Worm (Caenorhabditis elegans) whole organism, L4 larva: ENCODE results near the gene C46C11.4.

Source experiments
- Y105C5A.15 ChIP-seq: fragments of 200-800 bp; sonication (Bioruptor generic); IDR thresholded peaks from 2 replicates; pipeline ENCODE4 v1.3.6; 2022; ENCODE audit warnings: missing genetic modification characterization, missing compliant biosample characterization
- ZK337.2 ChIP-seq: fragments of 200-800 bp; sonication (Bioruptor generic); IDR thresholded peaks from 2 replicates; pipeline ENCODE4 v1.3.6; 2022; ENCODE audit warnings: missing genetic modification reagents, missing genetic modification characterization, missing compliant biosample characterization
- ama-1 ChIP-seq: fragments of 150-350 bp; optimal IDR thresholded peaks from 2 replicates; lab custom pipeline; 2014; ENCODE audit warnings: inconsistent platforms, mixed read lengths
- fos-1 ChIP-seq: fragments of 150-350 bp; optimal IDR thresholded peaks from 2 replicates; lab custom pipeline; 2014; ENCODE audit warnings: missing biosample characterization, missing genetic modification characterization
- lsy-2 ChIP-seq, 2 experiments: fragments of 150-350 bp in 1 of 2; sonication (generic microtip) in 1 of 2; optimal IDR thresholded peaks; 2 replicates each; lab custom pipeline; 2014 to 2017; ENCODE audit warnings: missing biosample characterization in 2 of 2, missing genetic modification characterization in 2 of 2
- nhr-11 ChIP-seq: fragments of 150-350 bp; optimal IDR thresholded peaks from 2 replicates; lab custom pipeline; 2014; ENCODE audit warnings: missing biosample characterization, missing genetic modification characterization
- nhr-25 ChIP-seq: sonication (generic microtip); optimal IDR thresholded peaks from 2 replicates; lab custom pipeline; 2017; ENCODE audit warnings: missing genetic modification characterization, mild to moderate bottlenecking, missing compliant biosample characterization, antibody characterized with exemption, moderate library complexity, borderline replicate concordance; ENCODE audit not compliant: insufficient read depth
- nhr-76 ChIP-seq: fragments of 150-350 bp; optimal IDR thresholded peaks from 2 replicates; lab custom pipeline; 2014; ENCODE audit warnings: missing biosample characterization, missing genetic modification characterization
- unc-62 ChIP-seq, 3 experiments: fragments of 150-350 bp in 1 of 3; sonication (generic microtip); optimal IDR thresholded peaks in 2 of 3; peaks in 1 of 3; 1 replicate in 1 of 3; 2 replicates in 2 of 3; lab custom pipeline; 2014 to 2017; ENCODE audit warnings: missing biosample characterization in 3 of 3, missing genetic modification characterization in 3 of 3, missing genetic modification reagents in 3 of 3, missing genotype in 1 of 3
- zfp-3 ChIP-seq: fragments of 200-800 bp; sonication (Bioruptor generic); conservative IDR thresholded peaks from 2 replicates; pipeline ENCODE4 v1.3.6; 2022; ENCODE audit warnings: missing genetic modification reagents, missing genetic modification characterization, missing compliant biosample characterization
- ztf-11 ChIP-seq: fragments of 150-350 bp; optimal IDR thresholded peaks from 2 replicates; lab custom pipeline; 2014; ENCODE audit warnings: missing biosample characterization, missing genetic modification characterization

- no peak for TF ChIP-seq fos-1 (tag; lab: Kevin White, UChicago)
- TF ChIP-seq nhr-76 (tag; lab: Kevin White, UChicago) = no peak
- no peak for TF ChIP-seq nhr-25 (tag; lab: Kevin White, UChicago)
- no peak for TF ChIP-seq nhr-11
- TF ChIP-seq ztf-11 (tag; lab: Kevin White, UChicago) = no peak
- no peak for TF ChIP-seq lsy-2 (tag; optimal IDR thresholded peaks at IDR 0.05; lab: Kevin White, UChicago)
- no peak for TF ChIP-seq ZK337.2 (GFP tag; lab: Robert Waterston, UW)
- no peak for TF ChIP-seq Y105C5A.15
- TF ChIP-seq ama-1 (lab: Kevin White, UChicago) = no peak
- no peak for TF ChIP-seq zfp-3 (GFP tag; lab: Robert Waterston, UW)
- TF ChIP-seq unc-62 (GFP tag; optimal IDR thresholded peaks at IDR 0.05 in 1 of 2; lab: Kevin White, UChicago) = no peak
- TF ChIP-seq unc-62 (tag; optimal IDR thresholded peaks at IDR 0.05; lab: Kevin White, UChicago) = no peak
Observed at ce11 chrX:4671837-4672236, 24.8 kb upstream of the C46C11.4 start.
